Fruit fly (Drosophila melanogaster) whole organism, embryonic: ENCODE results near the gene CG5346.

Experiments used
- Antp ChIP-seq: fragments of 200-800 bp; sonication (Bioruptor generic); optimal IDR thresholded peaks from 3 replicates; lab custom pipeline; 2016; ENCODE audit warnings: missing biosample characterization, missing genetic modification characterization
- CG10209 ChIP-seq: fragments of 200-800 bp; sonication (Bioruptor generic); optimal IDR thresholded peaks from 3 replicates; lab custom pipeline; 2017; ENCODE audit warnings: missing biosample characterization, mild to moderate bottlenecking, missing genetic modification characterization, missing genetic modification reagents
- CG10366 ChIP-seq: fragments of 200-800 bp; sonication (Bioruptor generic); IDR thresholded peaks from 2 replicates; pipeline ENCODE4 v1.3.6; 2022; ENCODE audit warnings: missing biosample characterization, missing genetic modification characterization
- CG10462 ChIP-seq: fragments of 200-800 bp; sonication (Bioruptor generic); optimal IDR thresholded peaks from 2 replicates; lab custom pipeline; 2016; ENCODE audit warnings: missing biosample characterization, missing genetic modification characterization
- CG10543 ChIP-seq: fragments of 200-800 bp; sonication (Bioruptor generic); optimal IDR thresholded peaks from 3 replicates; lab custom pipeline; 2017; ENCODE audit warnings: missing biosample characterization, mild to moderate bottlenecking, missing genetic modification characterization, moderate library complexity
- CG11560 ChIP-seq: fragments of 200-800 bp; sonication (Bioruptor generic); IDR thresholded peaks from 3 replicates; pipeline ENCODE4 v1.3.6; 2022; ENCODE audit warnings: missing biosample characterization, missing genetic modification characterization
- CG12155 ChIP-seq: fragments of 200-800 bp; sonication (Bioruptor generic); optimal IDR thresholded peaks from 3 replicates; lab custom pipeline; 2016; ENCODE audit warnings: missing biosample characterization, missing genetic modification characterization
- CG12299 ChIP-seq: fragments of 200-800 bp; sonication (Bioruptor generic); optimal IDR thresholded peaks from 2 replicates; lab custom pipeline; 2018; ENCODE audit warnings: missing biosample characterization, mild to moderate bottlenecking, missing genetic modification characterization
- CG12659 ChIP-seq: fragments of 200-800 bp; sonication (Bioruptor generic); optimal IDR thresholded peaks from 3 replicates; lab custom pipeline; 2017; ENCODE audit warnings: mild to moderate bottlenecking, missing biosample characterization, missing genetic modification reagents, missing genetic modification characterization
- CG12942 ChIP-seq: fragments of 200-800 bp; sonication (Bioruptor generic); optimal IDR thresholded peaks from 3 replicates; lab custom pipeline; 2016; ENCODE audit warnings: missing biosample characterization, missing genetic modification characterization
- CG13123 ChIP-seq: fragments of 200-800 bp; sonication (Bioruptor generic); optimal IDR thresholded peaks from 2 replicates; lab custom pipeline; 2016; ENCODE audit warnings: missing biosample characterization, missing genetic modification characterization
- CG13624 ChIP-seq: fragments of 200-800 bp; sonication (Bioruptor generic); optimal IDR thresholded peaks from 2 replicates; lab custom pipeline; 2016; ENCODE audit warnings: missing biosample characterization, missing genetic modification characterization
- CG14710 ChIP-seq: fragments of 200-800 bp; sonication (Bioruptor generic); optimal IDR thresholded peaks from 3 replicates; lab custom pipeline; 2019; ENCODE audit warnings: missing biosample characterization, mild to moderate bottlenecking, missing genetic modification characterization, moderate library complexity
- CG14860 ChIP-seq: fragments of 200-800 bp; sonication (Bioruptor generic); IDR thresholded peaks from 3 replicates; pipeline ENCODE4 v1.3.6; 2022; ENCODE audit warnings: missing biosample characterization, missing genetic modification characterization; ENCODE audit not compliant: partially characterized antibody
- CG15601 ChIP-seq: fragments of 200-800 bp; sonication (Bioruptor generic); optimal IDR thresholded peaks from 3 replicates; lab custom pipeline; 2019; ENCODE audit warnings: missing biosample characterization, mild to moderate bottlenecking, missing genetic modification characterization, moderate library complexity
- CG1647 ChIP-seq: fragments of 200-800 bp; sonication (Bioruptor generic); optimal IDR thresholded peaks from 3 replicates; lab custom pipeline; 2016; ENCODE audit warnings: missing biosample characterization, missing genetic modification characterization
- CG17328 ChIP-seq: fragments of 200-800 bp; sonication (Bioruptor generic); IDR thresholded peaks from 2 replicates; pipeline ENCODE4 v1.3.6; 2022; ENCODE audit warnings: missing biosample characterization, missing genetic modification characterization
- CG18599 ChIP-seq: fragments of 200-800 bp; sonication (Bioruptor generic); optimal IDR thresholded peaks from 3 replicates; lab custom pipeline; 2017; ENCODE audit warnings: missing biosample characterization, missing genetic modification characterization, mild to moderate bottlenecking, moderate library complexity, missing genetic modification reagents
- CG2116 ChIP-seq: fragments of 200-800 bp; sonication (Bioruptor generic); optimal IDR thresholded peaks from 3 replicates; lab custom pipeline; 2018; ENCODE audit warnings: missing biosample characterization, mild to moderate bottlenecking, missing genetic modification characterization
- CG2875 ChIP-seq: fragments of 200-800 bp; sonication (Bioruptor generic); optimal IDR thresholded peaks from 2 replicates; lab custom pipeline; 2017; ENCODE audit warnings: missing biosample characterization, mild to moderate bottlenecking, missing genetic modification characterization, missing genetic modification reagents
- CG31388 ChIP-seq: fragments of 200-800 bp; sonication (Bioruptor generic); optimal IDR thresholded peaks from 2 replicates; lab custom pipeline; 2016; ENCODE audit warnings: missing biosample characterization, missing genetic modification characterization
- CG3281 ChIP-seq: fragments of 200-800 bp; sonication (Bioruptor generic); optimal IDR thresholded peaks from 3 replicates; lab custom pipeline; 2017; ENCODE audit warnings: missing biosample characterization, mild to moderate bottlenecking, missing genetic modification characterization
- CG3407 ChIP-seq: fragments of 200-800 bp; sonication (Bioruptor generic); optimal IDR thresholded peaks from 2 replicates; lab custom pipeline; 2018; ENCODE audit warnings: missing biosample characterization, mild to moderate bottlenecking, missing genetic modification characterization
- CG4730 ChIP-seq: fragments of 200-800 bp; sonication (Bioruptor generic); IDR thresholded peaks from 2 replicates; pipeline ENCODE4 v1.3.6; 2022; ENCODE audit warnings: missing biosample characterization, missing genetic modification characterization
- CG4854 ChIP-seq: fragments of 200-800 bp; sonication (Bioruptor generic); optimal IDR thresholded peaks from 2 replicates; lab custom pipeline; 2016; ENCODE audit warnings: missing biosample characterization, missing genetic modification characterization, inconsistent platforms
- CG5245 ChIP-seq: fragments of 200-800 bp; sonication (Bioruptor generic); optimal IDR thresholded peaks from 3 replicates; lab custom pipeline; 2016; ENCODE audit warnings: missing biosample characterization, missing genetic modification characterization
- CG6689 ChIP-seq: fragments of 200-800 bp; sonication (Bioruptor generic); IDR thresholded peaks from 2 replicates; pipeline ENCODE4 v1.3.6; 2022; ENCODE audit warnings: missing biosample characterization, missing genetic modification characterization
- CG6854 ChIP-seq: fragments of 200-800 bp; sonication (Bioruptor generic); optimal IDR thresholded peaks from 3 replicates; lab custom pipeline; 2017; ENCODE audit warnings: missing biosample characterization, mild to moderate bottlenecking, missing genetic modification characterization
- CG8924 ChIP-seq: fragments of 200-800 bp; optimal IDR thresholded peaks from 3 replicates; lab custom pipeline; 2019; ENCODE audit warnings: missing biosample characterization, mild to moderate bottlenecking, missing genetic modification characterization, moderate library complexity
- CG9932 ChIP-seq: fragments of 200-800 bp; sonication (Bioruptor generic); IDR thresholded peaks from 2 replicates; pipeline ENCODE4 v1.3.6; 2022; ENCODE audit warnings: missing biosample characterization, missing genetic modification characterization
- CTCF ChIP-seq: fragments of 200-800 bp; sonication (Bioruptor generic); optimal IDR thresholded peaks from 2 replicates; lab custom pipeline; 2017; ENCODE audit warnings: missing biosample characterization, mild to moderate bottlenecking, missing genetic modification characterization, moderate library complexity
- H2.0 ChIP-seq: fragments of 200-800 bp; sonication (Bioruptor generic); IDR thresholded peaks from 2 replicates; pipeline ENCODE4 v1.3.6; 2022; ENCODE audit warnings: missing biosample characterization, missing genetic modification characterization
- Lpt ChIP-seq: fragments of >200 bp; optimal IDR thresholded peaks from 2 replicates; lab custom pipeline; 2018; ENCODE audit warnings: missing biosample characterization, missing genetic modification characterization
- Med ChIP-seq: fragments of 200-800 bp; sonication (Bioruptor generic); peaks from one replicate; lab custom pipeline; 2016; ENCODE audit warnings: missing biosample characterization, missing genetic modification characterization, mild to moderate bottlenecking, inconsistent platforms, moderate library complexity
- NFAT ChIP-seq: fragments of 200-800 bp; sonication (Bioruptor generic); IDR thresholded peaks from 2 replicates; pipeline ENCODE4 v1.3.6; 2022; ENCODE audit warnings: missing biosample characterization, missing genetic modification characterization
- Sox102F ChIP-seq: fragments of 200-800 bp; sonication (Bioruptor generic); optimal IDR thresholded peaks from 2 replicates; lab custom pipeline; 2018; ENCODE audit warnings: missing biosample characterization, mild to moderate bottlenecking, missing genetic modification characterization, moderate library complexity
- Sry-β ChIP-seq: fragments of 200-800 bp; sonication (Bioruptor generic); optimal IDR thresholded peaks from 2 replicates; lab custom pipeline; 2018; ENCODE audit warnings: missing biosample characterization, mild to moderate bottlenecking, missing genetic modification characterization, moderate library complexity
- Ssrp ChIP-seq: fragments of 200-800 bp; sonication (Bioruptor generic); optimal IDR thresholded peaks from 2 replicates; lab custom pipeline; 2018; ENCODE audit warnings: missing biosample characterization, mild to moderate bottlenecking, missing genetic modification characterization, moderate library complexity
- ase ChIP-seq: fragments of 200-800 bp; sonication (Bioruptor generic); IDR thresholded peaks from 3 replicates; pipeline ENCODE4 v1.3.6; 2022; ENCODE audit warnings: missing biosample characterization, missing genetic modification characterization
- crc ChIP-seq: fragments of 200-800 bp; sonication (Bioruptor generic); optimal IDR thresholded peaks from 2 replicates; lab custom pipeline; 2016; ENCODE audit warnings: missing biosample characterization, missing genetic modification characterization
- crol ChIP-seq: fragments of 200-800 bp; sonication (Bioruptor generic); IDR thresholded peaks from 2 replicates; pipeline ENCODE4 v1.3.6; 2022; ENCODE audit warnings: missing biosample characterization, missing genetic modification characterization
- crp ChIP-seq, 2 experiments: fragments of 200-800 bp; sonication (Bioruptor generic); optimal IDR thresholded peaks; 2 replicates in 1 of 2; 3 replicates in 1 of 2; lab custom pipeline; 2017; ENCODE audit warnings: missing biosample characterization in 2 of 2, missing genetic modification characterization in 2 of 2, mild to moderate bottlenecking in 1 of 2, moderate library complexity in 1 of 2
- dimm ChIP-seq: fragments of 200-800 bp; sonication (Bioruptor generic); IDR thresholded peaks from 2 replicates; pipeline ENCODE4 v1.3.6; 2022; ENCODE audit warnings: missing biosample characterization, missing genetic modification characterization
- emc ChIP-seq: fragments of 200-800 bp; sonication (Bioruptor generic); optimal IDR thresholded peaks from 2 replicates; lab custom pipeline; 2016; ENCODE audit warnings: missing biosample characterization, missing genetic modification characterization
- ewg ChIP-seq: fragments of 200-800 bp; sonication (Bioruptor generic); optimal IDR thresholded peaks from 3 replicates; lab custom pipeline; 2017; ENCODE audit warnings: mild to moderate bottlenecking, missing biosample characterization, missing genetic modification reagents, missing genetic modification characterization
- nom ChIP-seq: fragments of 200-800 bp; sonication (Bioruptor generic); optimal IDR thresholded peaks from 2 replicates; lab custom pipeline; 2017; ENCODE audit warnings: missing biosample characterization, missing genetic modification characterization, mild to moderate bottlenecking, moderate library complexity, missing genetic modification reagents
- pan ChIP-seq, 4 experiments: fragments of >200 bp in 3 of 4; fragments of 200-800 bp in 1 of 4; sonication (Bioruptor generic) in 1 of 4; optimal IDR thresholded peaks in 3 of 4; IDR thresholded peaks in 1 of 4; 2 replicates each; pipeline versions ENCODE4 v1.3.6 to Lab custom; 2017 to 2022; ENCODE audit warnings: missing biosample characterization in 2 of 4, missing genetic modification characterization in 2 of 4, mixed read lengths in 1 of 4
- pb ChIP-seq: fragments of 200-800 bp; sonication (Bioruptor generic); optimal IDR thresholded peaks from 3 replicates; lab custom pipeline; 2016; ENCODE audit warnings: missing biosample characterization, missing genetic modification characterization
- phol ChIP-seq: fragments of 200-800 bp; sonication (Bioruptor generic); optimal IDR thresholded peaks from 3 replicates; lab custom pipeline; 2018; ENCODE audit warnings: missing biosample characterization, mild to moderate bottlenecking, missing genetic modification characterization, moderate library complexity
- pzg ChIP-seq: fragments of 200-800 bp; sonication (Bioruptor generic); optimal IDR thresholded peaks from 3 replicates; lab custom pipeline; 2018; ENCODE audit warnings: missing biosample characterization, mild to moderate bottlenecking, missing genetic modification characterization, moderate library complexity
- seq ChIP-seq: fragments of 200-800 bp; sonication (Bioruptor generic); IDR thresholded peaks from 2 replicates; pipeline ENCODE4 v1.3.6; 2022; ENCODE audit warnings: missing biosample characterization, missing genetic modification characterization

Gene CG5346

dm6 chr3R:22487037-22487492 lies 41.4 kb downstream of the CG5346 start, which contains the start of gene Pfdn5 (continued):
- no peak for TF ChIP-seq NFAT (GFP tag; lab: Robert Waterston, UW)
- peak; percentile 67 for TF ChIP-seq CG14710 (tag; lab: Kevin White, UChicago)
- TF ChIP-seq CG6689 (GFP tag; lab: Robert Waterston, UW) = no peak
- TF ChIP-seq CTCF (GFP tag; lab: Kevin White, UChicago) = no peak
- TF ChIP-seq crc (GFP tag; lab: Kevin White, UChicago) = no peak
- peak; percentile 38 for TF ChIP-seq CG13624 (GFP tag; lab: Kevin White, UChicago)
- peak; percentile 90 for TF ChIP-seq crol (GFP tag; lab: Robert Waterston, UW)
- no peak for TF ChIP-seq CG6854 (GFP tag; lab: Kevin White, UChicago)
- peak; percentile 8 for TF ChIP-seq CG12155 (GFP tag; lab: Kevin White, UChicago)
- peak; percentile 72 for TF ChIP-seq CG12659 (GFP tag; lab: Kevin White, UChicago)
- TF ChIP-seq emc (GFP tag; lab: Kevin White, UChicago) = no peak
- peak; percentile 93 for TF ChIP-seq pzg (GFP tag; lab: Kevin White, UChicago)
- no peak for TF ChIP-seq CG3281 (GFP tag; lab: Kevin White, UChicago)
- no peak for TF ChIP-seq CG18599
- TF ChIP-seq CG14860 (GFP tag; lab: Robert Waterston, UW) = peak; percentile 88
- TF ChIP-seq CG5245 (GFP tag; lab: Kevin White, UChicago) = no peak
- TF ChIP-seq nom (GFP tag; lab: Kevin White, UChicago) = no peak
- TF ChIP-seq pb (GFP tag; lab: Kevin White, UChicago) = no peak
- TF ChIP-seq CG10209 (GFP tag; lab: Kevin White, UChicago) = no peak
- TF ChIP-seq phol (tag; lab: Kevin White, UChicago) = peak; percentile 53
- no peak for TF ChIP-seq CG10462 (GFP tag; lab: Kevin White, UChicago)
- TF ChIP-seq pan (optimal IDR thresholded peaks at IDR 0.05; lab: Kevin White, UChicago) = no peak
- no peak for TF ChIP-seq pan (GFP tag; optimal IDR thresholded peaks at IDR 0.05 in 1 of 2, IDR thresholded peaks at IDR 0.05 in 1 of 2)
- TF ChIP-seq CG17328 = no peak
- TF ChIP-seq Lpt = no peak
- TF ChIP-seq CG13123 (GFP tag; lab: Kevin White, UChicago) = no peak
- peak; percentile 1 for TF ChIP-seq Antp (GFP tag; lab: Kevin White, UChicago)
- TF ChIP-seq ewg = no peak
- TF ChIP-seq CG2875 (GFP tag; lab: Kevin White, UChicago) = no peak
- TF ChIP-seq CG4730 (GFP tag; lab: Robert Waterston, UW) = no peak
- no peak for TF ChIP-seq CG9932 (GFP tag; lab: Robert Waterston, UW)
- no peak for TF ChIP-seq Ssrp (tag; lab: Kevin White, UChicago)
- no peak for TF ChIP-seq dimm (GFP tag; lab: Robert Waterston, UW)
- no peak for TF ChIP-seq Sox102F (GFP tag; lab: Kevin White, UChicago)
- TF ChIP-seq CG2116 (GFP tag; lab: Kevin White, UChicago) = peak; percentile 98
- TF ChIP-seq seq (GFP tag; lab: Robert Waterston, UW) = no peak
- TF ChIP-seq CG8924 (tag; lab: Kevin White, UChicago) = no peak
- no peak for TF ChIP-seq ase (GFP tag; lab: Robert Waterston, UW)
- TF ChIP-seq CG31388 (GFP tag; lab: Kevin White, UChicago) = no peak
- TF ChIP-seq CG3407 = no peak
- no peak for TF ChIP-seq CG1647 (GFP tag; lab: Kevin White, UChicago)
- TF ChIP-seq CG10543 (GFP tag; lab: Kevin White, UChicago) = no peak
- TF ChIP-seq CG15601 (tag; lab: Kevin White, UChicago) = peak; percentile 99
- TF ChIP-seq CG4854 (GFP tag; lab: Kevin White, UChicago) = no peak
- TF ChIP-seq crp (GFP tag; optimal IDR thresholded peaks at IDR 0.05; lab: Kevin White, UChicago) = peak in 1 of 2 experiments; percentile 38
- peak; percentile 87 for TF ChIP-seq Med (GFP tag; lab: Kevin White, UChicago)
- no peak for TF ChIP-seq CG12942
- no peak for TF ChIP-seq H2.0 (GFP tag; lab: Robert Waterston, UW)
- TF ChIP-seq Sry-β = peak; percentile 60
- peak; percentile 99 for TF ChIP-seq CG11560 (tag; lab: Robert Waterston, UW)
- TF ChIP-seq CG10366 (GFP tag; lab: Robert Waterston, UW) = no peak
- TF ChIP-seq CG12299 = no peak
